Fruit fly (Drosophila melanogaster): ENCODE data around the gene CG7164.

DNA sequence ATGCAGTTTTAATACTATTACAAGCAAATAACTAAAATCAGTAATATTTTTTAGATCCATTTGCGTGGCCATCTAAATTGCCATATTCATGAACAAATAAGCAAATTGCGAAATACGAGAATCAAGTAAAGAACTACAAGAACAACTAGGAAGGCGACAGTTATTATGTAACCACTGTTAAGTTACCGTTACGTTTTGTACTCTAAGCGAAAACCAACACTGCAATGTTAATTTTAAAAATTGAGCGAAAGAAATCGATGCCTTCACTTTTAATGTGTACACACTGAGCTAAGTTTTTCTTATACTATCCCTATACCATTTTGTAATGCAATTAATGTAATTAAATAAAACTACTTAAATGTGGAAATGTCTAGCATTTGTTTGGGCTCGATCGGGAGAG, 39.1 kb downstream of the CG7164 start:
- TF ChIP-seq pan (optimal IDR thresholded peaks at IDR 0.05): no peak
- TF ChIP-seq lola (GFP tag; optimal IDR thresholded peaks at IDR 0.05): no peak

Measured in whole organism, wandering third instar larva.